Worm (Caenorhabditis elegans): ENCODE data around the gene fbxa-90.

fbxa-90 gene

DNA sequence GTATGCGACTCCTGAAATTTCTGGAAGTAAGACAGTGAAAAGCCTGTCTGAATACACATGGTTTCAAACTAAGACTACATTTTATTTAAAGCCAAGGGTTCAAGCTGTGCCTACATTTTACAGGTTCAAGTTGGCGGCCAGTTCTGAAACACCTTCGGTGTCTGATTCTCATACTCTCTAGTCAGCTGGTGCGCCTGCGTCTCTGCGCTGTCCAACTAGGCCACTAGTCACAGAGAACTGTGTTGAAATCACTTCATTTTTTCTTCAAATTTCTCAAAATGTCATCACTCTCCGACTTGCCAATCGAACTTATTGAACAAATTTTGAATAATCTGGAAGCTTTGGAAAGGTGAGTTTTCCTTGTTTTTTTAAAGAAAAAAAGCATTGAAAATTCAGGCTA is at the start of gene fbxa-90:
Gene fbxa-90, plus strand, starts transcription at position 179 of the 400 bp plus-strand sequence.
- TF ChIP-seq snpc-4 (GFP tag; optimal IDR thresholded peaks at IDR 0.05) (no peak), snpc-4 (tag; optimal IDR thresholded peaks at IDR 0.05) (peak in 1 of 4 experiments; percentile 27), ZK185.1 (tag; optimal IDR thresholded peaks at IDR 0.05; ENCODE audit: poor library complexity, severe bottlenecking) (no peak), cebp-1 (GFP tag; IDR thresholded peaks at IDR 0.05) (peak; percentile 52; the same call in 1 of the 2 replicates), cebp-1 (tag; optimal IDR thresholded peaks at IDR 0.05) (no peak), attf-5 (GFP tag; optimal IDR thresholded peaks at IDR 0.05) (peak; percentile 67), hsf-1 (GFP tag; IDR thresholded peaks at IDR 0.05) (no peak), F52B5.7 (tag; optimal IDR thresholded peaks at IDR 0.05) (no peak), egrh-3 (GFP tag; IDR thresholded peaks at IDR 0.05) (no peak)

- no peak for TF ChIP-seq mxl-1 (tag; optimal IDR thresholded peaks at IDR 0.05)
- TF ChIP-seq lsl-1 (GFP tag; optimal IDR thresholded peaks at IDR 0.05): peak; percentile 73
Measured at ce11 chrV:16918378-16918777, 48.2 kb upstream of the fbxa-90 start, which contains the start of the genes fbxa-206 and Y102A5C.2. Gene fbxa-206 (minus strand): TSS chrV:16918478. Gene Y102A5C.2 (plus strand): TSS chrV:16918731.

DNA sequence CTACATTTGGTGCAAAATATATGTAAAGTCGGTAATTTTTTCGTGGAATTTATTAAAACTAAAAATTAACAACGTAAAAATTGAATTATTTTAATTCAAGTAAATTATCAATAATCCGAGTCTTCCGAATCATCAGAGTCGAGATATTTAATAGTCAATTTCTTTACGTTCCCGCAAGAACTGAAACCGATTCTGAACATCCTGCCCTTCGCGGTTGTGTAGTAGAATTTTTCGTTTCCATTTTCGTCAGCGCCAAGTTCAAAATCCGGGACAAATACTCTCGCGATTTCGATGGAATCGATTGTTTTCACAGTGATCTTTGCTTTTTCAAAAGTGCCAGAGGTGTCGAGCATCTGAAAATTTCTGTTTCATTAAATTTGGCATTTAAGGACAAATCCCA is 46.9 kb upstream of the fbxa-90 start:
- TF ChIP-seq nhr-179 (tag; optimal IDR thresholded peaks at IDR 0.05) (no peak), F33H1.4 (GFP tag; IDR thresholded peaks at IDR 0.05) (no peak), zfh-2 (GFP tag; conservative IDR thresholded peaks at IDR 0.05) (no peak), F39B2.1 (GFP tag; IDR thresholded peaks at IDR 0.05) (0 out of 2 replicates have a peak, but pooled peaks have one; percentile 36), madf-3 (GFP tag; IDR thresholded peaks at IDR 0.05) (no peak), ceh-58 (GFP tag; IDR thresholded peaks at IDR 0.05) (no peak), dox-1 (GFP tag; IDR thresholded peaks at IDR 0.05) (no peak), snpc-1.1 (tag; optimal IDR thresholded peaks at IDR 0.05; ENCODE audit: insufficient read depth) (no peak), ekl-4 (GFP tag; IDR thresholded peaks at IDR 0.05) (peak; percentile 65), gei-17 (GFP tag; optimal IDR thresholded peaks at IDR 0.05) (no peak), T26A5.8 (tag; optimal IDR thresholded peaks at IDR 0.05) (no peak), pha-4 (tag; optimal IDR thresholded peaks at IDR 0.05) (no peak), Y53G8AR.9 (GFP tag; conservative IDR thresholded peaks at IDR 0.05) (no peak), C17E4.6 (GFP tag; IDR thresholded peaks at IDR 0.05) (no peak), aptf-3 (GFP tag; IDR thresholded peaks at IDR 0.05) (no peak), mxl-1 (tag; optimal IDR thresholded peaks at IDR 0.05) (peak; percentile 6), athp-1 (tag; optimal IDR thresholded peaks at IDR 0.05) (no peak), hlh-26 (GFP tag; conservative IDR thresholded peaks at IDR 0.05) (no peak), rpc-1 (optimal IDR thresholded peaks at IDR 0.05) (no peak), rpc-1 (tag; optimal IDR thresholded peaks at IDR 0.05) (no peak), rec-8 (tag; optimal IDR thresholded peaks at IDR 0.05) (no peak), pbrm-1 (GFP tag; IDR thresholded peaks at IDR 0.05) (0 out of 2 replicates have a peak, but pooled peaks have one; percentile 12), madf-8 (GFP tag; conservative IDR thresholded peaks at IDR 0.05) (no peak), him-1 (tag; optimal IDR thresholded peaks at IDR 0.05) (no peak), attf-6 (GFP tag; IDR thresholded peaks at IDR 0.05) (peak; percentile 89), ets-4 (GFP tag; optimal IDR thresholded peaks at IDR 0.05) (no peak), snpc-4 (GFP tag; optimal IDR thresholded peaks at IDR 0.05) (no peak), snpc-4 (tag; optimal IDR thresholded peaks at IDR 0.05) (peak in 2 of 4 experiments; percentile 7 to 50), attf-3 (GFP tag; conservative IDR thresholded peaks at IDR 0.05) (no peak), D2030.7 (GFP tag; IDR thresholded peaks at IDR 0.05) (peak; percentile 31; the same call in 1 of the 2 replicates), unc-130 (GFP tag; optimal IDR thresholded peaks at IDR 0.05) (no peak), hsf-1 (GFP tag; IDR thresholded peaks at IDR 0.05) (0 out of 2 replicates have a peak, but pooled peaks have one; percentile 42), madf-10 (tag; optimal IDR thresholded peaks at IDR 0.05) (no peak), aptf-2 (GFP tag; conservative IDR thresholded peaks at IDR 0.05) (no peak), snpc-1.3 (tag; optimal IDR thresholded peaks at IDR 0.05; ENCODE audit: insufficient read depth) (no peak), nfyb-1 (GFP tag; IDR thresholded peaks at IDR 0.05) (no peak), tlf-1 (GFP tag; optimal IDR thresholded peaks at IDR 0.05) (peak; percentile 28), Y56A3A.18 (GFP tag; IDR thresholded peaks at IDR 0.05) (no peak)

All from whole organism, young adult.